Fruit fly (Drosophila melanogaster): ENCODE data around the gene CG11656.

dm6 chr3R:13015402-13015801 lies 5.7 kb downstream of the CG11656 start:
- TF ChIP-seq CG8478 (optimal IDR thresholded peaks at IDR 0.05): no peak
- TF ChIP-seq pan (optimal IDR thresholded peaks at IDR 0.05): no peak
- no peak for TF ChIP-seq usp (GFP tag; optimal IDR thresholded peaks at IDR 0.05)
- no peak for TF ChIP-seq Dll (optimal IDR thresholded peaks at IDR 0.05)
- no peak for TF ChIP-seq EcR (GFP tag; optimal IDR thresholded peaks at IDR 0.05)
- no peak for TF ChIP-seq psq (optimal IDR thresholded peaks at IDR 0.05)
